Worm (Caenorhabditis elegans): ENCODE measurements around the gene F58E2.4.

F58E2.4 gene

ce11 chrIV:3436021-3436420, 27.2 kb upstream of the F58E2.4 start, which contains the start of gene srz-32:
Gene srz-32 (plus strand): TSS chrIV:3436321.
- TF ChIP-seq nhr-23 (tag; optimal IDR thresholded peaks at IDR 0.05) (no peak), elt-1 (tag; optimal IDR thresholded peaks at IDR 0.05) (no peak), mbf-1 (tag; optimal IDR thresholded peaks at IDR 0.05) (no peak), unc-39 (tag; optimal IDR thresholded peaks at IDR 0.05) (no peak)

- TF ChIP-seq sma-9 (GFP tag; optimal IDR thresholded peaks at IDR 0.05) (peak; percentile 36), sma-9 (tag; optimal IDR thresholded peaks at IDR 0.05) (no peak), ceh-16 (tag; optimal IDR thresholded peaks at IDR 0.05) (peak; percentile 85), nhr-25 (tag; optimal IDR thresholded peaks at IDR 0.05) (peak; percentile 32), ztf-11 (tag; optimal IDR thresholded peaks at IDR 0.05) (no peak), mab-5 (tag; optimal IDR thresholded peaks at IDR 0.05) (no peak), elt-1 (tag; optimal IDR thresholded peaks at IDR 0.05) (peak; percentile 70), nhr-23 (tag; optimal IDR thresholded peaks at IDR 0.05) (peak; percentile 60)
These were observed 25.2 kb upstream of the F58E2.4 start, which contains the start of gene grd-13 for ce11 chrIV:3438022-3438421. Gene grd-13 (plus strand): TSS chrIV:3438312.

- TF ChIP-seq unc-39 (tag; optimal IDR thresholded peaks at IDR 0.05): no peak
- no peak for TF ChIP-seq ZK546.5 (tag; optimal IDR thresholded peaks at IDR 0.05)
- TF ChIP-seq elt-1 (tag; optimal IDR thresholded peaks at IDR 0.05): peak; percentile 81
- TF ChIP-seq gmeb-1 (tag; optimal IDR thresholded peaks at IDR 0.05): no peak
- TF ChIP-seq ceh-16 (tag; optimal IDR thresholded peaks at IDR 0.05): peak; percentile 72
- TF ChIP-seq sma-9 (GFP tag; optimal IDR thresholded peaks at IDR 0.05): peak; percentile 43
- no peak for TF ChIP-seq sma-9 (tag; optimal IDR thresholded peaks at IDR 0.05)
- peak; percentile 62 for TF ChIP-seq nhr-25 (tag; optimal IDR thresholded peaks at IDR 0.05)
These were observed 23.8 kb upstream of the F58E2.4 start, which contains the start of gene grd-3 for ce11 chrIV:3439354-3439753. Gene grd-3 (plus strand): TSS chrIV:3439655.

ce11 chrIV:3440848-3441247, 22.3 kb upstream of the F58E2.4 start, which contains the start of gene grd-10:
Gene grd-10 (plus strand): TSS chrIV:3441055.
- TF ChIP-seq sma-9 (GFP tag; optimal IDR thresholded peaks at IDR 0.05): peak; percentile 54
- TF ChIP-seq sma-9 (tag; optimal IDR thresholded peaks at IDR 0.05): no peak
- peak; percentile 70 for TF ChIP-seq ceh-16 (tag; optimal IDR thresholded peaks at IDR 0.05)
- peak; percentile 72 for TF ChIP-seq elt-1 (tag; optimal IDR thresholded peaks at IDR 0.05)
- TF ChIP-seq nhr-129 (tag; optimal IDR thresholded peaks at IDR 0.05): no peak
- TF ChIP-seq mab-5 (tag; optimal IDR thresholded peaks at IDR 0.05): no peak
- TF ChIP-seq nhr-25 (tag; optimal IDR thresholded peaks at IDR 0.05): peak; percentile 35

DNA sequence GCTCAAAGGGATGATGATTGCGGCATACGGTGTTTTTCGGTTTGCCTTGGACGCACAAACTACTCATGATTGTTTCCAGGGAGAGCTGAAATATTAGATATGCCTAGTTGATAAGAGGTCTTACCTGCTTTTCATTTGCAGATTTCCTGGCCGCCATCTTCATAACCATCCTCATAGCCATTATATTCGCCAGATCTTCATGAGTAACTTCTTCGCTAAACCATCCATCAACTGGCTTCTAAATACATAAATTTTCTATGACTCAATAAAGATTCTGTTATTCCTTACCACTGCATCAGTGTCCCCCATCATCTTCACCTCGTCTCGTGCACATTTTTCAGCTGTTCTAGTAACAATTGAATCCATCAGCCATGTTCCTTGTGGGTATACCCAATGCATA, 20.7 kb upstream of the F58E2.4 start:
- TF ChIP-seq peb-1 (tag; optimal IDR thresholded peaks at IDR 0.05): no peak
- TF ChIP-seq nhr-21 (tag; optimal IDR thresholded peaks at IDR 0.05): no peak
- TF ChIP-seq aly-2 (tag; optimal IDR thresholded peaks at IDR 0.05): no peak
- no peak for TF ChIP-seq lsy-2 (tag; optimal IDR thresholded peaks at IDR 0.05)
- TF ChIP-seq ztf-1 (GFP tag; conservative IDR thresholded peaks at IDR 0.05): no peak
- no peak for TF ChIP-seq fos-1 (tag; optimal IDR thresholded peaks at IDR 0.05)
- TF ChIP-seq mab-5 (tag; optimal IDR thresholded peaks at IDR 0.05): no peak
- TF ChIP-seq nhr-12 (tag; optimal IDR thresholded peaks at IDR 0.05): no peak
- TF ChIP-seq nhr-6 (tag; optimal IDR thresholded peaks at IDR 0.05): no peak
- TF ChIP-seq dmd-4 (tag; optimal IDR thresholded peaks at IDR 0.05): no peak
- TF ChIP-seq lin-11 (tag; optimal IDR thresholded peaks at IDR 0.05): no peak
- TF ChIP-seq ZK546.5 (tag; optimal IDR thresholded peaks at IDR 0.05): no peak
- no peak for TF ChIP-seq nhr-25 (tag; optimal IDR thresholded peaks at IDR 0.05)
- TF ChIP-seq elt-1 (tag; optimal IDR thresholded peaks at IDR 0.05): no peak

DNA sequence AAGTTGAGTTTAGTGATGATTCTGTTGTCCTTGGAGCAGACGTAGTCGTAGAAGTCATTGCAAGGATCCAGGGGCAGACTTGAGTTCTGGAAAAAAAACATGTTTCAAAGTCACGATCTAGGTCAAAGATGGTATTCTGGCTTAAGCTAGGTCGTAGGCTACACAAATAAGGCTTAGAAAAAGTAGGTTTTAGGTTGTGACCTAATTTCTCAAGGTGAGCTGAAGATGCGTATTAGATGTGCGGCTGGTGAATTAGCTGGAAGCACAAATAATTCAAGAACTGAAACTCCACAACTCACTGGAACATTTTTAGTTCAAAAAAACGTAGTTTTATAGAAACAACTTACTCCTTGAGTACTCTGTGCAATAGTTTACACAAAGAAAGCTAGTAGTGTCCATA, 19.1 kb upstream of the F58E2.4 start, which contains the start of gene F09D12.2:
Gene F09D12.2, minus strand, starts transcription at position 101 of the 400 bp plus-strand sequence.
- TF ChIP-seq snpc-4 (tag; optimal IDR thresholded peaks at IDR 0.05) (no peak), skn-1 (tag; optimal IDR thresholded peaks at IDR 0.05) (no peak), elt-1 (tag; optimal IDR thresholded peaks at IDR 0.05) (no peak), lsy-2 (tag; optimal IDR thresholded peaks at IDR 0.05) (no peak), ztf-1 (GFP tag; conservative IDR thresholded peaks at IDR 0.05) (no peak), blmp-1 (tag; optimal IDR thresholded peaks at IDR 0.05; ENCODE audit: insufficient read depth) (no peak), nhr-237 (tag; optimal IDR thresholded peaks at IDR 0.05) (no peak), sma-9 (GFP tag; optimal IDR thresholded peaks at IDR 0.05) (no peak), sma-9 (tag; optimal IDR thresholded peaks at IDR 0.05) (no peak), peb-1 (tag; optimal IDR thresholded peaks at IDR 0.05) (no peak), dmd-4 (tag; optimal IDR thresholded peaks at IDR 0.05) (no peak), nhr-23 (tag; optimal IDR thresholded peaks at IDR 0.05) (no peak), ztf-4 (tag; optimal IDR thresholded peaks at IDR 0.05) (no peak), nhr-6 (tag; optimal IDR thresholded peaks at IDR 0.05) (no peak), ZK546.5 (tag; optimal IDR thresholded peaks at IDR 0.05) (no peak), lin-39 (tag; optimal IDR thresholded peaks at IDR 0.05) (no peak), nhr-77 (tag; optimal IDR thresholded peaks at IDR 0.05) (no peak)
